Fruit fly (Drosophila melanogaster) whole organism, wandering third instar larva: ENCODE results near the gene Scgbeta.

Experiments
- Abd-B ChIP-seq: fragments of >200 bp; optimal IDR thresholded peaks from 2 replicates; lab custom pipeline; 2017; ENCODE audit warnings: missing biosample characterization, missing genetic modification characterization
- CG32264 ChIP-seq: fragments of 200-800 bp; sonication (Bioruptor generic); optimal IDR thresholded peaks from 2 replicates; lab custom pipeline; 2016; ENCODE audit warnings: missing biosample characterization, missing genetic modification characterization
- CG9705 ChIP-seq: fragments of 200-800 bp; sonication (Bioruptor generic); optimal IDR thresholded peaks from 2 replicates; lab custom pipeline; 2018; ENCODE audit warnings: missing biosample characterization, mild to moderate bottlenecking, missing genetic modification characterization
- CrebA ChIP-seq: fragments of 200-800 bp; sonication (Bioruptor generic); optimal IDR thresholded peaks from 2 replicates; lab custom pipeline; 2016; ENCODE audit warnings: missing biosample characterization, mild to moderate bottlenecking, missing genetic modification characterization, borderline replicate concordance
- Dfd ChIP-seq: fragments of >200 bp; optimal IDR thresholded peaks from 2 replicates; lab custom pipeline; 2017; ENCODE audit warnings: missing biosample characterization, missing genetic modification characterization
- Dif ChIP-seq: fragments of 200-275, 200-300 bp; sonication (Bioruptor generic); optimal IDR thresholded peaks from 2 replicates; lab custom pipeline; 2018; ENCODE audit warnings: missing biosample characterization, missing genetic modification characterization; ENCODE audit not compliant: partially characterized antibody
- GATAd ChIP-seq: sonication (Bioruptor generic); optimal IDR thresholded peaks from 2 replicates; lab custom pipeline; 2016; ENCODE audit warnings: missing biosample characterization, missing genetic modification characterization
- HLH106 ChIP-seq: fragments of 200-800 bp; optimal IDR thresholded peaks from 3 replicates; lab custom pipeline; 2019; ENCODE audit warnings: missing biosample characterization, mild to moderate bottlenecking, missing genetic modification characterization, moderate library complexity
- Hnf4 ChIP-seq: fragments of 200-800 bp; sonication (Bioruptor generic); optimal IDR thresholded peaks from 2 replicates; lab custom pipeline; 2016; ENCODE audit warnings: missing biosample characterization, mild to moderate bottlenecking, missing genetic modification characterization
- Hr78 ChIP-seq: fragments of >200 bp; optimal IDR thresholded peaks from 2 replicates; lab custom pipeline; 2017; ENCODE audit warnings: missing biosample characterization, missing genetic modification characterization
- Hr83 ChIP-seq: fragments of 200-300 bp; sonication (Bioruptor generic); optimal IDR thresholded peaks from 2 replicates; lab custom pipeline; 2016; ENCODE audit warnings: missing biosample characterization, mild to moderate bottlenecking, missing genetic modification characterization, moderate library complexity; ENCODE audit not compliant: poor library complexity, severe bottlenecking
- Jra ChIP-seq: sonication (Bioruptor generic); optimal IDR thresholded peaks from 2 replicates; lab custom pipeline; 2016; ENCODE audit warnings: missing biosample characterization, missing genetic modification characterization
- Mio ChIP-seq: sonication (Bioruptor generic); optimal IDR thresholded peaks from 2 replicates; lab custom pipeline; 2016; ENCODE audit warnings: missing biosample characterization, missing genetic modification characterization
- Myc ChIP-seq: fragments of >200 bp; optimal IDR thresholded peaks from 2 replicates; lab custom pipeline; 2017
- OdsH ChIP-seq: fragments of 200-800 bp; sonication (Bioruptor generic); optimal IDR thresholded peaks from 2 replicates; lab custom pipeline; 2016; ENCODE audit warnings: missing biosample characterization, mild to moderate bottlenecking, missing genetic modification characterization
- Rel ChIP-seq, 2 experiments: fragments of 200-800 bp; sonication (Bioruptor generic) in 1 of 2; optimal IDR thresholded peaks; 2 replicates in 1 of 2; 3 replicates in 1 of 2; lab custom pipeline; 2016 to 2019; ENCODE audit warnings: mild to moderate bottlenecking in 2 of 2, missing biosample characterization in 2 of 2, missing genetic modification characterization in 2 of 2, moderate library complexity in 1 of 2
- Sp1 ChIP-seq: fragments of 200-800 bp; sonication (Bioruptor generic); optimal IDR thresholded peaks from 3 replicates; lab custom pipeline; 2019; ENCODE audit warnings: missing biosample characterization, mild to moderate bottlenecking, missing genetic modification characterization, moderate library complexity
- br ChIP-seq: fragments of 200-800 bp; sonication (Bioruptor generic); optimal IDR thresholded peaks from 2 replicates; lab custom pipeline; 2016; ENCODE audit warnings: missing biosample characterization, missing genetic modification characterization
- brk ChIP-seq: fragments of 200-800 bp; sonication (Bioruptor generic); optimal IDR thresholded peaks from 2 replicates; lab custom pipeline; 2016; ENCODE audit warnings: missing biosample characterization, mild to moderate bottlenecking, missing genetic modification characterization
- dmrt93B ChIP-seq: fragments of 200-800 bp; sonication (Bioruptor generic); optimal IDR thresholded peaks from 2 replicates; lab custom pipeline; 2018; ENCODE audit warnings: missing biosample characterization, mild to moderate bottlenecking, missing genetic modification characterization
- dsf ChIP-seq: sonication (Bioruptor generic); optimal IDR thresholded peaks from 2 replicates; lab custom pipeline; 2016; ENCODE audit warnings: missing biosample characterization, missing genetic modification characterization, borderline replicate concordance
- foxo ChIP-seq, 2 experiments: fragments of 200-800 bp; sonication (Bioruptor generic); optimal IDR thresholded peaks; 2 replicates in 1 of 2; 3 replicates in 1 of 2; lab custom pipeline; 2016 to 2017; ENCODE audit warnings: missing biosample characterization in 2 of 2, missing genetic modification characterization in 2 of 2
- fru ChIP-seq: fragments of 200-800 bp; sonication (Bioruptor generic); optimal IDR thresholded peaks from 3 replicates; lab custom pipeline; 2016; ENCODE audit warnings: missing biosample characterization, mild to moderate bottlenecking, missing genetic modification characterization
- h ChIP-seq: fragments of 200-800 bp; sonication (Bioruptor generic); optimal IDR thresholded peaks from 3 replicates; lab custom pipeline; 2016; ENCODE audit warnings: missing biosample characterization, mild to moderate bottlenecking, missing genetic modification characterization
- pan ChIP-seq: fragments of >200 bp; optimal IDR thresholded peaks from 2 replicates; lab custom pipeline; 2017
- psq ChIP-seq: fragments of 200-800 bp; sonication (Bioruptor generic); optimal IDR thresholded peaks from 3 replicates; lab custom pipeline; 2017; ENCODE audit warnings: missing biosample characterization, mild to moderate bottlenecking, missing genetic modification characterization, moderate library complexity
- rgr ChIP-seq: fragments of 200-800 bp; sonication (Bioruptor generic); optimal IDR thresholded peaks from 3 replicates; lab custom pipeline; 2016; ENCODE audit warnings: missing biosample characterization, mild to moderate bottlenecking, missing genetic modification characterization
- sage ChIP-seq: fragments of 200-800 bp; sonication (Bioruptor generic); optimal IDR thresholded peaks from 2 replicates; lab custom pipeline; 2016; ENCODE audit warnings: missing biosample characterization, mild to moderate bottlenecking, missing genetic modification characterization
- sv ChIP-seq: fragments of 200-800 bp; sonication (Bioruptor generic); optimal IDR thresholded peaks from 3 replicates; lab custom pipeline; 2016; ENCODE audit warnings: missing biosample characterization, missing genetic modification characterization
- tai ChIP-seq: sonication (Bioruptor generic); optimal IDR thresholded peaks from 2 replicates; lab custom pipeline; 2016; ENCODE audit warnings: missing biosample characterization, missing genetic modification characterization
- usp ChIP-seq: fragments of >200 bp; optimal IDR thresholded peaks from 2 replicates; lab custom pipeline; 2017; ENCODE audit warnings: missing biosample characterization, missing genetic modification characterization
- woc ChIP-seq: sonication (Bioruptor generic); optimal IDR thresholded peaks from 2 replicates; lab custom pipeline; 2016; ENCODE audit warnings: missing biosample characterization, mild to moderate bottlenecking, missing genetic modification characterization

Gene Scgbeta

dm6 chr3R:12439401-12440143, 17.3 kb upstream of the Scgbeta start, which contains the start of gene Desat1:
Desat1 (plus strand) TSS chr3R:12439600.
- TF ChIP-seq brk (GFP tag; lab: Kevin White, UChicago) (no peak), CG9705 (no peak), woc (GFP tag; lab: Kevin White, UChicago) (peak; percentile 32), dsf (GFP tag; lab: Kevin White, UChicago) (peak; percentile 34), Jra (GFP tag; lab: Kevin White, UChicago) (peak; percentile 34)

dm6 chr3R:12439039-12439400, 16.8 kb upstream of the Scgbeta start, which contains the start of the genes CG17207 and CG46427:
CG17207 (minus strand) TSS chr3R:12439139.
CG46427 (minus strand) TSS chr3R:12439139.
- no peak for TF ChIP-seq Dfd (GFP tag; lab: Kevin White, UChicago)
- TF ChIP-seq Rel (GFP tag; optimal IDR thresholded peaks at IDR 0.05; lab: Kevin White, UChicago): no peak
- TF ChIP-seq Rel (tag; optimal IDR thresholded peaks at IDR 0.05; lab: Kevin White, UChicago): no peak
- TF ChIP-seq Hr83 (GFP tag; lab: Kevin White, UChicago): no peak
- no peak for TF ChIP-seq Dif (GFP tag; lab: Kevin White, UChicago)
- no peak for TF ChIP-seq brk (GFP tag; lab: Kevin White, UChicago)
- no peak for TF ChIP-seq woc (GFP tag; lab: Kevin White, UChicago)
- TF ChIP-seq br (GFP tag; lab: Kevin White, UChicago): no peak
- no peak for TF ChIP-seq Myc
- no peak for TF ChIP-seq fru (GFP tag; lab: Kevin White, UChicago)
- no peak for TF ChIP-seq Hnf4 (GFP tag; lab: Kevin White, UChicago)
- TF ChIP-seq psq (GFP tag; lab: Kevin White, UChicago): no peak
- TF ChIP-seq dsf (GFP tag; lab: Kevin White, UChicago): no peak
- TF ChIP-seq CrebA (GFP tag; lab: Kevin White, UChicago): no peak
- TF ChIP-seq usp: no peak
- no peak for TF ChIP-seq HLH106

- no peak for TF ChIP-seq Hr83 (GFP tag; lab: Kevin White, UChicago)
- no peak for TF ChIP-seq tai (GFP tag; lab: Kevin White, UChicago)
Observed at dm6 chr3R:12435948-12436347, 13.7 kb upstream of the Scgbeta start, which contains the start of gene Desat2. Desat2 (plus strand) TSS chr3R:12436248.

- TF ChIP-seq Mio (no peak), Abd-B (GFP tag; lab: Kevin White, UChicago) (no peak), sage (no peak), Dif (GFP tag; lab: Kevin White, UChicago) (no peak), Sp1 (peak; percentile 68), GATAd (no peak), usp (no peak), brk (GFP tag; lab: Kevin White, UChicago) (no peak), pan (no peak), dmrt93B (GFP tag; lab: Kevin White, UChicago) (no peak), Hnf4 (GFP tag; lab: Kevin White, UChicago) (no peak), foxo (GFP tag; optimal IDR thresholded peaks at IDR 0.05; lab: Kevin White, UChicago) (peak in 1 of 2 experiments; percentile 60), h (GFP tag; lab: Kevin White, UChicago) (no peak), CrebA (GFP tag; lab: Kevin White, UChicago) (no peak), HLH106 (peak; percentile 74), sv (GFP tag; lab: Kevin White, UChicago) (no peak), br (GFP tag; lab: Kevin White, UChicago) (no peak), CG9705 (peak; percentile 56), Dfd (GFP tag; lab: Kevin White, UChicago) (no peak), Myc (peak; percentile 95), OdsH (GFP tag; lab: Kevin White, UChicago) (peak; percentile 32), fru (GFP tag; lab: Kevin White, UChicago) (no peak), CG32264 (GFP tag; lab: Kevin White, UChicago) (no peak), Hr78 (GFP tag; lab: Kevin White, UChicago) (no peak), rgr (peak; percentile 18), psq (GFP tag; lab: Kevin White, UChicago) (peak; percentile 46), Rel (GFP tag; optimal IDR thresholded peaks at IDR 0.05; lab: Kevin White, UChicago) (no peak), Rel (tag; optimal IDR thresholded peaks at IDR 0.05; lab: Kevin White, UChicago) (peak; percentile 70)
Observed at dm6 chr3R:12433764-12434163, 11.5 kb upstream of the Scgbeta start, which contains the start of the genes Aos1 and Srlp. Aos1 (minus strand) TSS chr3R:12433822. Srlp (plus strand) TSS chr3R:12434098.
